Worm (Caenorhabditis elegans): ENCODE results near the gene nhr-45.

Gene nhr-45

ce11 chrX:4628817-4629575, 31.1 kb downstream of the nhr-45 start:
- TF ChIP-seq unc-62 (GFP tag; optimal IDR thresholded peaks at IDR 0.05): no peak

- no peak for TF ChIP-seq unc-62 (GFP tag; optimal IDR thresholded peaks at IDR 0.05)
Measured at ce11 chrX:4628350-4628749, 31.8 kb downstream of the nhr-45 start.

DNA sequence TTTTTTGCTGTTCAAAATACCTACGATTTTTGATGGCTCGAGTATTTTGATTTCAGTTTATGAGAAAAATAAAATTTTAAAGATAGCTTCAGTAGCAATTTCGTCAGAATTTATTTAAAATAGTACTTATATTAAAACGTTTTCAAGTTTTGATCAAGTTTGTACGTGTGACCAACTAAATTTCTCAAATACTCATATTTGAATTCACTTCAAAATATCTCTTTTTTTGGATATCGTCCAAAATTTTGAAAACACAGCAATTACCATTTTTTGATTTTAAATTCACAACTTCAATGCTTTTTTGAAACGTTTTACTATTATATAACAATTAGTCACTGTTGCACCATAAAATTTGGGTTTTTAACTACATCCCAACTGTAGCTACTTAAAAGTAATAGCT, 33.2 kb downstream of the nhr-45 start:
- no peak for TF ChIP-seq unc-62 (GFP tag; optimal IDR thresholded peaks at IDR 0.05)

DNA sequence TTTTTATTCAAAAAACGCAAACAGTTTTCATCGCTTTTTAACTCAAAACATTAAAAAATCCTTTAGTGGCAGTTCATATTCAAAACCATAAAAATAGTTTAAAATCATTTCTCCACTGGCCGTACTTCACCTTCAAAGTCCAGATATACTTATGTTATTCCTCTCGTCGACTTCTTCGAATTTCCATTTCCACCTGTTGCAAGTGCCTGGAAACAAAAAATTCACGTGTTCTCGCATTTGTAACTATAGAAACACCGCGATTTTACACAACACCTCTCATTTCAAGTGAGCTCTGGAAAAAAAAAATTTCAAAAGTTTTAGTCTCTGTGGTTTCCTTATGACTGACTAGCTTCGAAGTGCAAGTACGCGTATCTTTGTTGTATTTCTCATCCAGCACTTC, 35.0 kb downstream of the nhr-45 start:
- TF ChIP-seq unc-62 (GFP tag; optimal IDR thresholded peaks at IDR 0.05): no peak

ce11 chrX:4623707-4624106, 36.4 kb downstream of the nhr-45 start:
- no peak for TF ChIP-seq unc-62 (GFP tag; optimal IDR thresholded peaks at IDR 0.05)

DNA sequence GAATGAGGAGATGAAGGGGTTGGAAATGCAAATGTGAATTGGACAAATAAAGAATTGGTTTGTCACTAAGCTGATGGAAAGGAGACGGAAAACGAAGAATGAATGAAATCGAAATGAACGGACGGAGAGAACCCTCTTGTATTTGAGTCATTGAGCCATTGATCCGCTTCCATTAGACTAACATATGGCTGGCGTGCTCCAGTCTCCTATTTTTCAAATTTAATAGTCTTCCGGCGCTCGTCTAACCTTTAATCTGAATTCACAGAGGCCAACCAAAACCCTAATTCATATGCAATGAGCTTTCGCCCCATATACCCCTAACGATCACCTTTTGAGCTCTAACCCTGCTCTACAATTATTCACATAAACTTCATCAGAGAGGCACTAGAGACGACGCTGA, 38.1 kb downstream of the nhr-45 start, which contains the start of gene C46C11.3:
Gene C46C11.3 (plus strand): TSS at position 301 of the 400 bp plus-strand sequence.
- TF ChIP-seq unc-62 (GFP tag; optimal IDR thresholded peaks at IDR 0.05): no peak

DNA sequence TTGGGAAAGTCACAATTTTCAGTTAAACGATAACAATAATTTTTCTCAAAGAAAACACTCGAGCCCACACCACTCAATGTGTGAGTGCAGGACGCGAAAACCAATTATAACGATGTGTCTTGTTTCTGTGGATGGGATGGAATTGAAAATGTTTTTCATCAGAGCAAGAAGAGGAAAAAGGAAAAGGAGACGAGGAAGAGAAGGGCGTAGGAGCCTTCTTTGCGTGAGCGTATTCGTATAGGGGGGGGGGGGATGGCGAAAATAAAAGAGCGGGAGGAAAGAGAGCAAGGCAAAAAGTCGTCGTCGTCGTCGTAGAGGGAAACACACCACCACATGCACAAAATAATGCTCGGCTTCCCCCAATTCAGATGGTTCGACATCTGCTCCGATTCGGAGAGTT, 40.1 kb downstream of the nhr-45 start:
- no peak for TF ChIP-seq unc-62 (GFP tag; optimal IDR thresholded peaks at IDR 0.05)

ce11 chrX:4619582-4619981, 40.5 kb downstream of the nhr-45 start, which contains the start of gene pqn-65:
TSS of gene pqn-65 (minus strand) at chrX:4619635.
- no peak for TF ChIP-seq unc-62 (GFP tag; optimal IDR thresholded peaks at IDR 0.05)

ce11 chrX:4616832-4617231, 43.3 kb downstream of the nhr-45 start:
- no peak for TF ChIP-seq unc-62 (GFP tag; optimal IDR thresholded peaks at IDR 0.05)

DNA sequence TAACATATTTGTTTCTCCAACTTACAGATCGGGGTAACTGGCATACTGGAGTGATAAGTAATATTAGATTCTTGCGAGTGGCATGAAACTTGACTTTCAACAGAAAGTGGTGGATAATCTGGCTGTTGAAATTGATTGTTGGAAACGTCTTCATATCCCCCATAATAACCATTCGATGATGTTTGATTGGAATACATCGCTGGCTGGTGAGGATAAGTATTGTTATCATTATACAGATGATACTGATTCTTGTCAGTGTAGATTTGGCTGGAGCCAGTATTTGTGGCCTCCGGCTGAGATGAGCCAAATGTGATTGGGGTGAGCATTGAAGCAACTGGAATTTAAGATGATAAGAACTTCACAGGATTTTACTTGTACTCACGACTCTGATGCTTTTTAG, 45.1 kb downstream of the nhr-45 start:
- TF ChIP-seq unc-62 (GFP tag; optimal IDR thresholded peaks at IDR 0.05): no peak

DNA sequence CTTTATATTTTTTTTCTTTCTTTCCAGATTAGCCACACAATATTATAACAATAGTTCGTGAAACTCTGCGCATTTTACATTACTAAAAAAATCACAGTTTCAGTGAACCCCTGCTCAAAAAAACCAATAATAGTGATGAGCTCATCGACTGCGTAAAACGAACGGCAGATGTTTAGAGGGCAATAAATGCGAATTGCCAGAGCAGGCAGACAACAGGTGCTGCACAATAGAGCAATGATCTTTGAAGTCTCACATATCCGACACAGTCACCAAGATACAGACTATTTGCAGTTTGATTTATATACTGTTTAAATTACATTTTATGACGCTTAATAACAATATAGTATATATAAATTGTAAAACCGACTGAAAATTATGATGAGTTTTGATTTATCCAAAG, 50.5 kb downstream of the nhr-45 start:
- TF ChIP-seq unc-62 (GFP tag; optimal IDR thresholded peaks at IDR 0.05): no peak

DNA sequence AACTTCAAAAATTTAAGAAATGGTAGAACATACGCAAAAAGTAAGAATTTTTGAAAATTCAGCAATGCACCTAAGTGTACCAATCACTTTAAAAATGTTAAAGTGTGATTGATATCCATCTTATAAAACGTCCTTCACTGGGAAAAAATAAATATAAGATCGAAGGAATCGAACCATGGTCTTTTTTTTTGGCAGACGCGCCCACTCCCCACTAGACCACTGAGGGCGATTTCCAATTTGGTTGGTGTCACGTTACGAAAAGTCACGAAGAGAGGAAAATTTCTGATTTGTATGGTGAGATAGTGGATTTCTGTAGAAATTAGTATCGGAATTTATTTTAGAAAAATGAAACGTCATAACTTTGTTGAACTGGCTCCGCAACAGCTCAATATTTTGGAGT, 52.8 kb downstream of the nhr-45 start:
- no peak for TF ChIP-seq unc-62 (GFP tag; optimal IDR thresholded peaks at IDR 0.05)

Measured in whole organism, dauer.